Worm (Caenorhabditis elegans): ENCODE data around the gene F01D4.5.

The F01D4.5 gene

DNA sequence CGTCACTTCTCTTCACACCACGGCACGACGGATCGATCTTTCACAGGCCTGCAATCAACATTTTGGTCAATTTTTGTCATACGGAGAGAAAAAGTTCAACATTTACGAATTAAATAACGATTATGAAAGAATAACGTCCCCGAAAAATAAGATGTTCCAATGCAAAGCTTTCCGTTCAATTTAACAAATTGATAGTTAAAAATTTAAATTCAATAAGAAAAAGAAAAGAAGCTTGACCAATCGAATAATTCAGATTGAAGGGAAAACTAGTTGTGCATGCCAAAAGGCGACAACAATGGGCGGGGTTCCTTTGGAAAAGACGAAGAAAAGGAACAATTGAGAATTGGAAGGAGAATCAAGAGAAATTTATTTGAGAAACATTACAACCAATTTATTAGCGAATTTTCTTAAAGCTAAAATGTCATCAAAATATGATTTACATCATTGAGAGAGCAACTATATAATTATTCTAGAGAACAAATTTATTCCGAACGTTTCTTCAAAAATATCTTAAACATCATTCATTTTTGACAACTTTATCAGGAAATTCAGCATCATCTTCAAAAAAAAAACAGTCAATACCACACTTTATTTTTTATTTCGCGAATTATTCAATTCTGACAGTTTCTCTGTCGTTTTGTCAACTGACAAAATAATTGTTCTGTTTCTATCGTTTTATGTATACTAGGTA lies 18.2 kb upstream of the F01D4.5 start, which contains the start of gene tax-6:
Gene tax-6, minus strand, starts transcription at position 51 of the 691 bp plus-strand sequence.
- TF ChIP-seq snpc-4 (GFP tag; optimal IDR thresholded peaks at IDR 0.05) (no peak), snpc-4 (tag; optimal IDR thresholded peaks at IDR 0.05) (no peak), lag-1 (GFP tag; IDR thresholded peaks at IDR 0.05) (no peak), akir-1 (GFP tag; optimal IDR thresholded peaks at IDR 0.05) (no peak), T26A5.8 (tag; optimal IDR thresholded peaks at IDR 0.05) (no peak), sea-2 (GFP tag; IDR thresholded peaks at IDR 0.05) (no peak), ZK185.1 (tag; optimal IDR thresholded peaks at IDR 0.05; ENCODE audit: poor library complexity, severe bottlenecking) (no peak), dpl-1 (GFP tag; optimal IDR thresholded peaks at IDR 0.05) (no peak), Y67H2A.10 (GFP tag; conservative IDR thresholded peaks at IDR 0.05) (no peak), Y56A3A.18 (GFP tag; IDR thresholded peaks at IDR 0.05) (no peak), madf-8 (GFP tag; conservative IDR thresholded peaks at IDR 0.05) (no peak), madf-10 (tag; optimal IDR thresholded peaks at IDR 0.05) (no peak), repo-1 (tag; optimal IDR thresholded peaks at IDR 0.05) (no peak), F10E7.11 (tag; optimal IDR thresholded peaks at IDR 0.05) (no peak), attf-3 (GFP tag; conservative IDR thresholded peaks at IDR 0.05) (no peak)

- TF ChIP-seq F49E8.2 (tag; optimal IDR thresholded peaks at IDR 0.05; ENCODE audit: insufficient read depth) (no peak), mxl-1 (tag; optimal IDR thresholded peaks at IDR 0.05) (no peak), nfya-2 (GFP tag; IDR thresholded peaks at IDR 0.05) (no peak), C17E4.6 (GFP tag; IDR thresholded peaks at IDR 0.05) (no peak), Y53F4B.3 (GFP tag; IDR thresholded peaks at IDR 0.05) (no peak), egl-44 (GFP tag; IDR thresholded peaks at IDR 0.05) (no peak), F52B5.7 (tag; optimal IDR thresholded peaks at IDR 0.05) (no peak), ccch-3 (GFP tag; optimal IDR thresholded peaks at IDR 0.05) (no peak), ztf-6 (GFP tag; IDR thresholded peaks at IDR 0.05) (no peak), unc-62 (GFP tag; optimal IDR thresholded peaks at IDR 0.05) (no peak), attf-5 (GFP tag; optimal IDR thresholded peaks at IDR 0.05) (no peak), ztf-3 (GFP tag; optimal IDR thresholded peaks at IDR 0.05) (no peak), pha-4 (tag; optimal IDR thresholded peaks at IDR 0.05) (no peak), tbx-9 (tag; optimal IDR thresholded peaks at IDR 0.05; ENCODE audit: borderline replicate concordance) (no peak), lin-35 (GFP tag; optimal IDR thresholded peaks at IDR 0.05) (no peak), atf-7 (tag; optimal IDR thresholded peaks at IDR 0.05) (no peak)
These were observed 17.0 kb upstream of the F01D4.5 start for ce11 chrIV:10500481-10500880.

DNA sequence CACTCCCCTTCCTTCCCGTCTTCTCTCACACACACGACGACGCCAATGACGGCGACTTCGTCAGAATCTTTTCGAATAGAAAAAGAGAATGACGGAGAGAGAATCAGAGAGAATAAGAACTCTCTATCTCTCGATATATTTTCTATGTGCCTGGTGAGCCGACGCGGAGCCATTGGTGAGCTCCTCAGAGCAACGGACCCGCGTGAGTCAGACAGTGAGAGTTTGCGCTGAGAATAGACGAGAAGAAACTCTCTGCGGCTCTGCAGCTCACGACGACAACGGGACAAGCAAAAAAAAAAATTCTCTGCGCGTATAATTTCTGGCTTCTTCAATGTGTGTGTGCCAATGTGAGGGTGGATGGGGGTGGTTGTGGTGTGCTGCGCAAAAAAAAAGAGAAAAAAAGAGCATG lies 16.5 kb upstream of the F01D4.5 start:
- no peak for TF ChIP-seq D2030.7 (GFP tag; IDR thresholded peaks at IDR 0.05)
- peak; percentile 27 for TF ChIP-seq ceh-27 (GFP tag; optimal IDR thresholded peaks at IDR 0.05)
- TF ChIP-seq rec-8 (tag; optimal IDR thresholded peaks at IDR 0.05), result no peak
- TF ChIP-seq cebp-1 (GFP tag; IDR thresholded peaks at IDR 0.05), result no peak
- TF ChIP-seq cebp-1 (tag; optimal IDR thresholded peaks at IDR 0.05), result peak; percentile 43
- TF ChIP-seq ceh-79 (tag; optimal IDR thresholded peaks at IDR 0.05), result no peak
- TF ChIP-seq attf-3 (GFP tag; conservative IDR thresholded peaks at IDR 0.05), result no peak
- peak; percentile 75 for TF ChIP-seq K12H6.12 (tag; optimal IDR thresholded peaks at IDR 0.05)
- TF ChIP-seq nhr-120 (GFP tag; IDR thresholded peaks at IDR 0.05), result no peak
- TF ChIP-seq snpc-4 (GFP tag; optimal IDR thresholded peaks at IDR 0.05), result peak; percentile 11
- TF ChIP-seq snpc-4 (tag; optimal IDR thresholded peaks at IDR 0.05), result peak in 1 of 4 experiments; percentile 13
- TF ChIP-seq lin-40 (tag; optimal IDR thresholded peaks at IDR 0.05), result peak; percentile 44
- no peak for TF ChIP-seq nhr-90 (tag; optimal IDR thresholded peaks at IDR 0.05)
- TF ChIP-seq ceh-91 (GFP tag; IDR thresholded peaks at IDR 0.05), result no peak
- no peak for TF ChIP-seq egl-44 (GFP tag; IDR thresholded peaks at IDR 0.05)
- TF ChIP-seq B0336.3 (GFP tag; IDR thresholded peaks at IDR 0.05), result 0 out of 2 replicates have a peak, but pooled peaks have one; percentile 10
- no peak for TF ChIP-seq hmg-20 (GFP tag; IDR thresholded peaks at IDR 0.05)
- TF ChIP-seq ztf-25 (GFP tag; IDR thresholded peaks at IDR 0.05), result no peak
- TF ChIP-seq madf-3 (GFP tag; IDR thresholded peaks at IDR 0.05), result no peak
- TF ChIP-seq mcd-1 (GFP tag; IDR thresholded peaks at IDR 0.05), result peak; percentile 28
